Worm (Caenorhabditis elegans) whole organism, mixed stage, embryonic: ENCODE data around the gene sorf-2.

ENCODE experiments used
- ceh-43 ChIP-seq: fragments of 200-800 bp; sonication (Bioruptor generic); optimal IDR thresholded peaks from 2 replicates; lab custom pipeline; 2018; ENCODE audit warnings: mild to moderate bottlenecking, missing genetic modification characterization, moderate library complexity, missing compliant biosample characterization
- ceh-83 ChIP-seq: fragments of 200-800 bp; sonication (Bioruptor generic); optimal IDR thresholded peaks from 2 replicates; lab custom pipeline; 2018; ENCODE audit warnings: mild to moderate bottlenecking, missing genetic modification characterization, missing compliant biosample characterization
- cnd-1 ChIP-seq: fragments of 200-800 bp; sonication (Bioruptor generic); optimal IDR thresholded peaks from 2 replicates; lab custom pipeline; 2018; ENCODE audit warnings: mild to moderate bottlenecking, missing genetic modification characterization, missing compliant biosample characterization
- elt-1 ChIP-seq: sonication (generic microtip); optimal IDR thresholded peaks from 2 replicates; lab custom pipeline; 2017; ENCODE audit warnings: missing genetic modification characterization, mild to moderate bottlenecking, missing compliant biosample characterization, antibody characterized with exemption, moderate library complexity, borderline replicate concordance; ENCODE audit not compliant: insufficient read depth
- elt-3 ChIP-seq: fragments of 150-350 bp; optimal IDR thresholded peaks from 2 replicates; lab custom pipeline; 2014; ENCODE audit warnings: missing biosample characterization, missing genetic modification characterization
- lin-13 ChIP-seq: fragments of 150-350 bp; optimal IDR thresholded peaks from 2 replicates; lab custom pipeline; 2014; ENCODE audit warnings: missing biosample characterization, missing genetic modification characterization
- nhr-2 ChIP-seq: fragments of 150-350 bp; optimal IDR thresholded peaks from 2 replicates; lab custom pipeline; 2014; ENCODE audit warnings: missing biosample characterization, missing genetic modification characterization
- snpc-4 ChIP-seq: fragments of 150-350 bp; optimal IDR thresholded peaks from 2 replicates; lab custom pipeline; 2014; ENCODE audit warnings: missing biosample characterization, missing genetic modification characterization

DNA sequence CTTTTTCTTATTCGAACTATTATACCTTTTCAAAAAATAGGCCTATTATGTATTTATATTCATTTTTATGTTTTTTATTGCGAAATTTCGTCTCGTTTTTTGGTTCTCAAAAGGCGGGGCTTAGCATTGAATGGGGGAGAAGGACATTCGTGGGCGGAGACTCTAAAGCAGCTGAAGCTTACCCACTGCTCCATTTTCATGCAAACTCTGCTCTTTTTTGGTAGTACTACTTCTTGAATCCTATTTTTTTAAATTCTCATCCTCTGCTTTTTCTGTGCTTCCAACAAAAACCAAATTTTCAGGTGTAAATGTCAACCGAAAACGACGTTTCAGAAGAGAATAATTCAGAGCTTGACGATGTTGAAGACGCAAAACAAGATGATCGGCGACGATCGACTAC is 15.0 kb downstream of the sorf-2 start, which contains the start of gene ZK121.2:
- TF ChIP-seq elt-3 (no peak), snpc-4 (tag; lab: Kevin White, UChicago) (no peak), nhr-2 (tag; lab: Kevin White, UChicago) (no peak), ceh-83 (GFP tag; lab: Kevin White, UChicago) (no peak), elt-1 (tag; lab: Kevin White, UChicago) (no peak), ceh-43 (no peak), lin-13 (tag; lab: Kevin White, UChicago) (no peak), cnd-1 (no peak)
